Worm (Caenorhabditis elegans) whole organism, early embryonic: ENCODE measurements around the gene lido-14.

Source experiments
- B0310.2 ChIP-seq: sonication (generic microtip); optimal IDR thresholded peaks from 2 replicates; lab custom pipeline; 2016; ENCODE audit warnings: mild to moderate bottlenecking, missing genetic modification characterization, missing compliant biosample characterization
- F13C5.2 ChIP-seq: sonication (generic microtip); optimal IDR thresholded peaks from 2 replicates; lab custom pipeline; 2017; ENCODE audit warnings: mild to moderate bottlenecking, missing genetic modification characterization, inconsistent platforms, missing compliant biosample characterization
- aly-1 ChIP-seq: sonication (generic microtip); optimal IDR thresholded peaks from 2 replicates; lab custom pipeline; 2016; ENCODE audit warnings: missing genetic modification characterization, missing compliant biosample characterization
- ama-1 ChIP-seq: fragments of 150-350 bp; optimal IDR thresholded peaks from 2 replicates; lab custom pipeline; 2014
- ceh-13 ChIP-seq: fragments of 200-800 bp; sonication (Bioruptor generic); optimal IDR thresholded peaks from 2 replicates; lab custom pipeline; 2018; ENCODE audit warnings: mild to moderate bottlenecking, missing genetic modification characterization, missing compliant biosample characterization
- ceh-36 ChIP-seq: sonication (generic microtip); optimal IDR thresholded peaks from 2 replicates; lab custom pipeline; 2016; ENCODE audit warnings: missing genetic modification characterization, inconsistent platforms, missing compliant biosample characterization
- ets-7 ChIP-seq: sonication (generic microtip); optimal IDR thresholded peaks from 2 replicates; lab custom pipeline; 2016; ENCODE audit warnings: missing genotype, missing genetic modification characterization, missing compliant biosample characterization
- flt-1 ChIP-seq: fragments of 200-800 bp; sonication (Bioruptor generic); IDR thresholded peaks from 2 replicates; pipeline ENCODE4 v1.3.6; 2022; ENCODE audit warnings: missing genetic modification characterization, missing compliant biosample characterization
- hmbx-1 ChIP-seq: sonication (generic microtip); optimal IDR thresholded peaks from 2 replicates; lab custom pipeline; 2016; ENCODE audit warnings: mild to moderate bottlenecking, missing genetic modification characterization, missing compliant biosample characterization
- hmg-4 ChIP-seq: fragments of 200-800 bp; sonication (Bioruptor generic); optimal IDR thresholded peaks from 2 replicates; lab custom pipeline; 2018; ENCODE audit warnings: mild to moderate bottlenecking, missing genetic modification characterization, missing compliant biosample characterization
- hnd-1 ChIP-seq: sonication (generic microtip); optimal IDR thresholded peaks from 2 replicates; lab custom pipeline; 2016; ENCODE audit warnings: missing genetic modification characterization, missing compliant biosample characterization
- pes-1 ChIP-seq: fragments of 200-800 bp; sonication (Bioruptor generic); IDR thresholded peaks from 2 replicates; pipeline ENCODE4 v1.3.6; 2022; ENCODE audit warnings: missing genetic modification reagents, missing genetic modification characterization, missing compliant biosample characterization
- scrt-1 ChIP-seq: fragments of 200-800 bp; sonication (Bioruptor generic); IDR thresholded peaks from 2 replicates; pipeline ENCODE4 v1.3.6; 2022; ENCODE audit warnings: missing genetic modification characterization, missing compliant biosample characterization
- sea-1 ChIP-seq: fragments of 200-800 bp; sonication (Bioruptor generic); conservative IDR thresholded peaks from 2 replicates; pipeline ENCODE4 v1.3.6; 2022; ENCODE audit warnings: missing genetic modification characterization, missing compliant biosample characterization
- tbx-11 ChIP-seq: fragments of 200-800 bp; sonication (Bioruptor generic); IDR thresholded peaks from 2 replicates; pipeline ENCODE4 v1.3.6; 2022; ENCODE audit warnings: missing genetic modification characterization, missing compliant biosample characterization
- tbx-37 ChIP-seq: fragments of 200-800 bp; sonication (Bioruptor generic); conservative IDR thresholded peaks from 2 replicates; pipeline ENCODE4 v1.3.6; 2022; ENCODE audit warnings: missing genetic modification reagents, missing genetic modification characterization, missing compliant biosample characterization
- tra-4 ChIP-seq: sonication (generic microtip); optimal IDR thresholded peaks from 2 replicates; lab custom pipeline; 2017; ENCODE audit warnings: missing genetic modification characterization, missing compliant biosample characterization

The lido-14 gene

ce11 chrII:3358834-3359233 lies at the start of gene lido-14, which contains the start of gene bath-27:
Gene lido-14 (plus strand): TSS chrII:3359134.
Gene bath-27 (plus strand): TSS chrII:3359139.
- TF ChIP-seq hmg-4: no peak
- TF ChIP-seq pes-1: no peak
- no peak for TF ChIP-seq tbx-37 (GFP tag; lab: Robert Waterston, UW)
- no peak for TF ChIP-seq flt-1 (GFP tag; lab: Robert Waterston, UW)
- no peak for TF ChIP-seq sea-1 (GFP tag; lab: Robert Waterston, UW)
- TF ChIP-seq hnd-1 (tag; lab: Kevin White, UChicago): no peak
- no peak for TF ChIP-seq B0310.2 (tag; lab: Kevin White, UChicago)
- TF ChIP-seq ceh-13: no peak
- no peak for TF ChIP-seq F13C5.2 (tag; lab: Kevin White, UChicago)
- TF ChIP-seq scrt-1 (GFP tag; lab: Robert Waterston, UW): no peak
- TF ChIP-seq aly-1 (tag; lab: Kevin White, UChicago): no peak
- no peak for TF ChIP-seq hmbx-1 (tag; lab: Kevin White, UChicago)
- no peak for TF ChIP-seq tra-4 (tag; lab: Kevin White, UChicago)
- TF ChIP-seq ama-1 (lab: Kevin White, UChicago): no peak
- TF ChIP-seq ceh-36 (tag; lab: Kevin White, UChicago): no peak

ce11 chrII:3309963-3310362 lies 49.0 kb upstream of the lido-14 start:
- TF ChIP-seq tbx-37 (GFP tag; lab: Robert Waterston, UW): peak; percentile 35; the same call in 1 of the 2 replicates

- TF ChIP-seq ets-7: no peak
- TF ChIP-seq ceh-13: no peak
- no peak for TF ChIP-seq hmg-4
- no peak for TF ChIP-seq ama-1 (lab: Kevin White, UChicago)
- TF ChIP-seq ceh-36 (tag; lab: Kevin White, UChicago): no peak
- no peak for TF ChIP-seq F13C5.2 (tag; lab: Kevin White, UChicago)
- TF ChIP-seq hmbx-1 (tag; lab: Kevin White, UChicago): no peak
- no peak for TF ChIP-seq hnd-1 (tag; lab: Kevin White, UChicago)
- TF ChIP-seq tbx-37 (GFP tag; lab: Robert Waterston, UW): no peak
- no peak for TF ChIP-seq scrt-1 (GFP tag; lab: Robert Waterston, UW)
- TF ChIP-seq aly-1 (tag; lab: Kevin White, UChicago): no peak
- no peak for TF ChIP-seq B0310.2 (tag; lab: Kevin White, UChicago)
- TF ChIP-seq tbx-11: no peak
- TF ChIP-seq flt-1 (GFP tag; lab: Robert Waterston, UW): no peak
- no peak for TF ChIP-seq pes-1
- TF ChIP-seq sea-1 (GFP tag; lab: Robert Waterston, UW): no peak
- TF ChIP-seq tra-4 (tag; lab: Kevin White, UChicago): no peak
These were observed 47.8 kb upstream of the lido-14 start for ce11 chrII:3310957-3311657.

DNA sequence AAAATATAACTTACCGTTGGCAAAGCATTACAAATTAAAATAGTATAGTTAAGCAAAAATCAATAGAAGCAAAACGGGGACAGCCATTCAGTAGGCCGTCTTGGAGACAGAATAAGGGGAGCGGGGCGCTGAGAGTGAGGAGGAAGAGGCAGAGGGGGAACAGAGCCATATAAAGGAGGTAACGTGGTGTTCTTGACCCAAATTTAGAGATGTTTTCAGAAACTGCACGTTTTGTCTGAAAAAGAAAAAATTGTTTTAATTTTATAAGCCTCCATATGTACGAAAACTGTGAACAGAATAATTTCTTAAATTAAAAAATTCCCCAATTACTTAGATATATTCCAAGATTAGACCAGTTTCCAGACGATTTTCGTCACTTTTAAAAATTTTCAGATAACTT lies 45.5 kb upstream of the lido-14 start, which contains the start of gene F39E9.6:
F39E9.6 (minus strand) TSS at position 101 of the 400 bp plus-strand sequence.
- TF ChIP-seq tra-4 (tag; lab: Kevin White, UChicago): no peak
- TF ChIP-seq tbx-11: no peak
- no peak for TF ChIP-seq hmg-4
- no peak for TF ChIP-seq tbx-37 (GFP tag; lab: Robert Waterston, UW)
- no peak for TF ChIP-seq hmbx-1 (tag; lab: Kevin White, UChicago)
- no peak for TF ChIP-seq sea-1 (GFP tag; lab: Robert Waterston, UW)
- TF ChIP-seq ets-7: no peak
- TF ChIP-seq F13C5.2 (tag; lab: Kevin White, UChicago): no peak
- TF ChIP-seq hnd-1 (tag; lab: Kevin White, UChicago): no peak
- TF ChIP-seq flt-1 (GFP tag; lab: Robert Waterston, UW): no peak

ce11 chrII:3318839-3319238 lies 40.1 kb upstream of the lido-14 start:
- no peak for TF ChIP-seq hmg-4
- no peak for TF ChIP-seq tra-4 (tag; lab: Kevin White, UChicago)
- TF ChIP-seq ceh-36 (tag; lab: Kevin White, UChicago): no peak
- no peak for TF ChIP-seq ceh-13
- no peak for TF ChIP-seq aly-1 (tag; lab: Kevin White, UChicago)
- no peak for TF ChIP-seq sea-1 (GFP tag; lab: Robert Waterston, UW)
- no peak for TF ChIP-seq pes-1
- TF ChIP-seq F13C5.2 (tag; lab: Kevin White, UChicago): no peak
- no peak for TF ChIP-seq tbx-37 (GFP tag; lab: Robert Waterston, UW)
- TF ChIP-seq B0310.2 (tag; lab: Kevin White, UChicago): no peak
- TF ChIP-seq scrt-1 (GFP tag; lab: Robert Waterston, UW): no peak
- no peak for TF ChIP-seq hmbx-1 (tag; lab: Kevin White, UChicago)
- no peak for TF ChIP-seq ama-1 (lab: Kevin White, UChicago)
- no peak for TF ChIP-seq tbx-11
- no peak for TF ChIP-seq flt-1 (GFP tag; lab: Robert Waterston, UW)
- no peak for TF ChIP-seq ets-7
- no peak for TF ChIP-seq hnd-1 (tag; lab: Kevin White, UChicago)

ce11 chrII:3322257-3322656 lies 36.7 kb upstream of the lido-14 start, which contains the start of gene Y46D2A.1:
Gene Y46D2A.1 (plus strand): TSS chrII:3322557.
- TF ChIP-seq scrt-1 (GFP tag; lab: Robert Waterston, UW) (no peak), ceh-36 (tag; lab: Kevin White, UChicago) (no peak), hmg-4 (no peak)

DNA sequence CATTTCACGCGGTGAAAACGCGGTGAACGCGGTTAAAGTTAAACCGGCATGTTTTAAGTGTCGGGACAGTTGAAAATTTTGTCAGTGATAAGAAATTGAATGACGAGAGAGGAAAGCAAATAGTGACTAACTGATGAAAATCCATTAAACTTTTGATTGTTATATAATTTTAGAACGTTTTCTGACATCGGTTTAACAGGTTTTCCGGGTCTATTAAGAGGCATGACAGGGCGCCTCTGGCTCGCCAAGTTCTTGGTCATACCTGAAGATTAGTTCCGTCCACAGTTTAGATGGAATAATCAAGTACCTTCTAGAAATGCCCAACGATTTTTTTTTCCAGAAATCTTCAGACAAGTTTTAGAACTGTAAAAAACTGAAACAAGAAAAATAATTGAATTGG lies 35.8 kb upstream of the lido-14 start, which contains the start of gene Y46D2A.2:
Y46D2A.2 (minus strand) TSS at position 101 of the 400 bp plus-strand sequence.
- no peak for TF ChIP-seq tra-4 (tag; lab: Kevin White, UChicago)
- no peak for TF ChIP-seq sea-1 (GFP tag; lab: Robert Waterston, UW)
- TF ChIP-seq hmbx-1 (tag; lab: Kevin White, UChicago): no peak
- no peak for TF ChIP-seq flt-1 (GFP tag; lab: Robert Waterston, UW)
- no peak for TF ChIP-seq F13C5.2 (tag; lab: Kevin White, UChicago)
- no peak for TF ChIP-seq B0310.2 (tag; lab: Kevin White, UChicago)
- TF ChIP-seq pes-1: no peak
- no peak for TF ChIP-seq aly-1 (tag; lab: Kevin White, UChicago)
- no peak for TF ChIP-seq hmg-4
- TF ChIP-seq tbx-11: no peak
- TF ChIP-seq ceh-13: no peak
- TF ChIP-seq ceh-36 (tag; lab: Kevin White, UChicago): no peak
- no peak for TF ChIP-seq ets-7
- TF ChIP-seq tbx-37 (GFP tag; lab: Robert Waterston, UW): no peak
- TF ChIP-seq hnd-1 (tag; lab: Kevin White, UChicago): no peak
- TF ChIP-seq scrt-1 (GFP tag; lab: Robert Waterston, UW): no peak
- TF ChIP-seq ama-1 (lab: Kevin White, UChicago): no peak
